Fruit fly (Drosophila melanogaster): ENCODE data around the gene Vtld.

The Vtld gene

DNA sequence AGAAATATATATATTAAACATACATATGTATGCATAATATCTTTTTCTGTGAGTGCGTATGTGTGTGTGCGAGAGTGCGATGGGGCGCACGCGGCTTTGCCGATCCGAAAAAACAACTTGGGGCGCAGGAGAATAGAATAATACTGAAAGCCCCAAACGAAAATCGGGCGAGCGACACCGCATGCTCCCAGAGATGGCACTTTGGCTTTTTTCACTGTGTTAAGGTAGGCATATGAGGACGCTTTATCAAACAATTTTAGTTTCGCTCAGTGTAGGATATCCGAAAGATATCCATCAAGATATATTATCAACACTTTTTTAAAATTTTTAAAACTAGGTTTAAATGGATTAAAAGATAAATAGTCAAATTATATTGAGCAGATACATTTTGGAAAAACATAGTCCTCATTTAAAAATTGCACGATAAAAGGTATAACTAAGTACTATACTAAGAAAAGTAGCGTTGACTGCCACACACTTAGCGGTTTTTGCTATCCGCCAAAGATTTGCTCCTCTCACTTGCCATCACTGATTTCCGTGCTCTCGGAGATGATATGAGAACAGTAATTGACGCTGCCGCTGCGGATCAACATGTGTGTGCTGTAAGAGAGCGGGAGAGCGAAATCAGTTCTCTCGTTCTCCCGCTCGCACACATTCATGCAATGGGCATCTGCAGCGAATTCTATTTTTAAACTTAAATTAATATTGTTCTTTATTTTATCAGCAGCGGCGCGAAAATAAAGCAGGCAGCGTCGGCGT lies 30.9 kb downstream of the Vtld start (continued):
- TF ChIP-seq CG10959 (GFP tag; IDR thresholded peaks at IDR 0.05) (no peak), gcm (GFP tag; optimal IDR thresholded peaks at IDR 0.05) (no peak), CG15601 (tag; optimal IDR thresholded peaks at IDR 0.05) (peak; percentile 34), CG14441 (GFP tag; IDR thresholded peaks at IDR 0.05) (no peak), CG8281 (tag; optimal IDR thresholded peaks at IDR 0.05) (peak; percentile 24), zf30C (GFP tag; optimal IDR thresholded peaks at IDR 0.05) (peak; percentile 75), CG17361 (GFP tag; IDR thresholded peaks at IDR 0.05) (peak; percentile 83), hth (optimal IDR thresholded peaks at IDR 0.05) (no peak), CG4854 (GFP tag; optimal IDR thresholded peaks at IDR 0.05) (no peak), CG31365 (tag; optimal IDR thresholded peaks at IDR 0.05) (no peak), nerfin-1 (tag; optimal IDR thresholded peaks at IDR 0.05) (peak; percentile 7), Dref (GFP tag; IDR thresholded peaks at IDR 0.05) (no peak), gsb (GFP tag; IDR thresholded peaks at IDR 0.05) (no peak), Vsx1 (GFP tag; optimal IDR thresholded peaks at IDR 0.05) (no peak), gfzf (GFP tag; optimal IDR thresholded peaks at IDR 0.05) (no peak), Side (GFP tag; optimal IDR thresholded peaks at IDR 0.05) (peak; percentile 43), CG3065 (GFP tag; optimal IDR thresholded peaks at IDR 0.05) (no peak), lilli (GFP tag; optimal IDR thresholded peaks at IDR 0.05) (peak; percentile 77), CG15696 (tag; optimal IDR thresholded peaks at IDR 0.05) (peak; percentile 26), CG12659 (GFP tag; optimal IDR thresholded peaks at IDR 0.05) (peak; percentile 72), CG6654 (GFP tag; optimal IDR thresholded peaks at IDR 0.05) (peak; percentile 30), CG7271 (tag; optimal IDR thresholded peaks at IDR 0.05) (no peak), Opbp (GFP tag; IDR thresholded peaks at IDR 0.05; ENCODE audit: partially characterized antibody) (peak; percentile 42; the same call in 1 of the 3 replicates), CG4328 (GFP tag; optimal IDR thresholded peaks at IDR 0.05) (peak; percentile 21), pfk (GFP tag; optimal IDR thresholded peaks at IDR 0.05) (no peak), CG6791 (GFP tag; IDR thresholded peaks at IDR 0.05; ENCODE audit: partially characterized antibody) (peak; percentile 46; the same call in 1 of the 3 replicates), btn (GFP tag; optimal IDR thresholded peaks at IDR 0.05) (no peak), row (GFP tag; IDR thresholded peaks at IDR 0.05) (peak; percentile 95), CG7357 (GFP tag; IDR thresholded peaks at IDR 0.05) (peak; percentile 51; the same call in 2 of the 3 replicates), ken (GFP tag; IDR thresholded peaks at IDR 0.05) (no peak; the same call in 1 of the 3 replicates), sd (tag; optimal IDR thresholded peaks at IDR 0.05) (peak; percentile 34), zen (tag; optimal IDR thresholded peaks at IDR 0.05) (no peak), crol (GFP tag; IDR thresholded peaks at IDR 0.05) (no peak), CG6254 (GFP tag; optimal IDR thresholded peaks at IDR 0.05) (peak; percentile 33), CG16863 (GFP tag; optimal IDR thresholded peaks at IDR 0.05) (peak; percentile 6), CG4617 (GFP tag; optimal IDR thresholded peaks at IDR 0.05; ENCODE audit: borderline replicate concordance) (peak; percentile 15), ap (GFP tag; IDR thresholded peaks at IDR 0.05) (no peak), Camta (GFP tag; optimal IDR thresholded peaks at IDR 0.05) (peak; percentile 69), cas (GFP tag; IDR thresholded peaks at IDR 0.05) (no peak), Fer3 (tag; optimal IDR thresholded peaks at IDR 0.05) (peak; percentile 44), dan (GFP tag; IDR thresholded peaks at IDR 0.05) (no peak), CG4707 (GFP tag; optimal IDR thresholded peaks at IDR 0.05) (no peak), CG15269 (tag; optimal IDR thresholded peaks at IDR 0.05) (peak; percentile 37), bowl (GFP tag; IDR thresholded peaks at IDR 0.05) (no peak), CG32532 (GFP tag; IDR thresholded peaks at IDR 0.05) (peak; percentile 37; the same call in 1 of the 2 replicates), Blimp-1 (GFP tag; optimal IDR thresholded peaks at IDR 0.05) (peak; percentile 34), MESR4 (GFP tag; optimal IDR thresholded peaks at IDR 0.05) (no peak), p53 (GFP tag; optimal IDR thresholded peaks at IDR 0.05) (peak; percentile 42), CG17328 (GFP tag; IDR thresholded peaks at IDR 0.05) (peak; percentile 4; the same call in 1 of the 2 replicates)

All from whole organism, embryonic.